Fruit fly (Drosophila melanogaster): Measurements from ENCODE around the gene CG5068.
A peak's percentile ranks its signal among the peaks of the same experiment; 100 is the strongest.

CG5068 gene

DNA sequence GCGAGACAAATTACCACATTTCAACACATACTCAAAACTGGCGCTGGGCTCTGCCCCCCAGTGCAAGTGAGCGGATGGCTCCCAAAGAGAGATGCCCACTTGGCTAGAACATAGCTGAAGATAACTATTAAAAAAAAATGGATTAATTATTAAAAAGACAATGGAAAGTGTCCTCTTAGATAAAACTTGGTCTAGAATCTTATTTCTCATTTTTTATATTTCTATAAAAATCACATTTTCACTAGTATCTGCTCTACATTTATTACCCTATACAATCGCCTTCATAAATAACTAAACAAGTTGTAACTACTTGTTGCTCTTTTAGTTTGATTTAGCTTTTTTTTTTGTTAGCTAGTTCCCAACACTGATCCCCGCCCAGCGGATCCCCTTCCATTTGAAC, 46.4 kb downstream of the CG5068 start (continued):
- TF ChIP-seq CG16779 (tag; optimal IDR thresholded peaks at IDR 0.05) (no peak), CG31627 (GFP tag; optimal IDR thresholded peaks at IDR 0.05) (peak; percentile 5), Blimp-1 (GFP tag; optimal IDR thresholded peaks at IDR 0.05) (no peak), esn (GFP tag; optimal IDR thresholded peaks at IDR 0.05) (peak; percentile 17), Smox (GFP tag; optimal IDR thresholded peaks at IDR 0.05) (peak; percentile 20), net (GFP tag; optimal IDR thresholded peaks at IDR 0.05) (no peak), cyc (GFP tag; optimal IDR thresholded peaks at IDR 0.05) (no peak), Gug (GFP tag; IDR thresholded peaks at IDR 0.05) (no peak), CG6163 (GFP tag; IDR thresholded peaks at IDR 0.05) (no peak), svp (GFP tag) (peak; percentile 46), Ets96B (tag; optimal IDR thresholded peaks at IDR 0.05) (no peak), vri (GFP tag; optimal IDR thresholded peaks at IDR 0.05) (no peak), lz (GFP tag; optimal IDR thresholded peaks at IDR 0.05) (no peak), topi (GFP tag; optimal IDR thresholded peaks at IDR 0.05) (peak; percentile 23), Hr38 (GFP tag; optimal IDR thresholded peaks at IDR 0.05) (no peak), CG6808 (GFP tag; optimal IDR thresholded peaks at IDR 0.05) (no peak), Sox15 (GFP tag; optimal IDR thresholded peaks at IDR 0.05) (no peak), fkh (GFP tag; optimal IDR thresholded peaks at IDR 0.05) (no peak), CG7368 (GFP tag; optimal IDR thresholded peaks at IDR 0.05) (no peak), CG32006 (GFP tag; optimal IDR thresholded peaks at IDR 0.05) (no peak), CG11294 (GFP tag; IDR thresholded peaks at IDR 0.05) (no peak), CG11762 (GFP tag; optimal IDR thresholded peaks at IDR 0.05; ENCODE audit: insufficient read depth) (no peak), Met (GFP tag; optimal IDR thresholded peaks at IDR 0.05) (peak; percentile 38)

DNA sequence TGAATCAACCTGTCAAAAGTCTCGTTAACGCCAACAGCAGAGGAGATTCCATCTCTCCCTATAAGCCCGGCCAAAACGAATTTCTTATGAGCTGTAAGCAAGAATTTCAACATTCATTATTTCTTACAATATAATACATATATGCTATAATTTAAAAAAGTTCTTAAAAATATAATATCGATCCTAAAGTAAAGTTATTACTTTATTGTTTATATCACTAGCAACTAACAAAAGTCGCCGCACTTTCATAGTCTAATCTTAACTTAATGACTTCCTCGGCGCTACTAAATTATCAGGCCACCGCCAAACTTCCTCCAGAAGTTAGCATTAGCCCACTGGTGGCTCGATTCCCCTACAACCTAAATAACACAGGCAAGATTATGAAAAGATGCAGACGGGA, 47.0 kb downstream of the CG5068 start:
- TF ChIP-seq CG3032 (tag; optimal IDR thresholded peaks at IDR 0.05) = peak; percentile 47
- TF ChIP-seq CG6276 (GFP tag; optimal IDR thresholded peaks at IDR 0.05) = no peak
- TF ChIP-seq lz (GFP tag; optimal IDR thresholded peaks at IDR 0.05) = peak; percentile 58
- peak; percentile 2 for TF ChIP-seq fd59A (GFP tag; optimal IDR thresholded peaks at IDR 0.05)
- peak; percentile 26 for TF ChIP-seq Sox14 (GFP tag; optimal IDR thresholded peaks at IDR 0.05)
- TF ChIP-seq CG11762 (GFP tag; optimal IDR thresholded peaks at IDR 0.05; ENCODE audit: insufficient read depth) = peak; percentile 23
- TF ChIP-seq ss (GFP tag; optimal IDR thresholded peaks at IDR 0.05) = peak in 1 of 2 experiments; percentile 45
- peak; percentile 39 for TF ChIP-seq CG10669 (GFP tag; optimal IDR thresholded peaks at IDR 0.05)
- TF ChIP-seq Sox15 (GFP tag; optimal IDR thresholded peaks at IDR 0.05) = peak; percentile 27
- peak; percentile 76 for TF ChIP-seq svp (GFP tag)
- no peak for TF ChIP-seq Eip93F (GFP tag; optimal IDR thresholded peaks at IDR 0.05)
- no peak for TF ChIP-seq CG7368 (GFP tag; optimal IDR thresholded peaks at IDR 0.05)
- no peak for TF ChIP-seq CG8119 (GFP tag; IDR thresholded peaks at IDR 0.05)
- peak; percentile 12 for TF ChIP-seq vri (GFP tag; optimal IDR thresholded peaks at IDR 0.05)
- TF ChIP-seq CG31627 (GFP tag; optimal IDR thresholded peaks at IDR 0.05) = peak; percentile 38
- TF ChIP-seq CG4318 (GFP tag; optimal IDR thresholded peaks at IDR 0.05) = no peak
- TF ChIP-seq Met (GFP tag; optimal IDR thresholded peaks at IDR 0.05) = peak; percentile 51
- peak; percentile 26 for TF ChIP-seq CG32006 (GFP tag; optimal IDR thresholded peaks at IDR 0.05)
- peak; percentile 59 for TF ChIP-seq CG3919 (GFP tag; optimal IDR thresholded peaks at IDR 0.05)
- peak; percentile 50 for TF ChIP-seq Smox (GFP tag; optimal IDR thresholded peaks at IDR 0.05)
- peak; percentile 43 for TF ChIP-seq Ets96B (tag; optimal IDR thresholded peaks at IDR 0.05)
- TF ChIP-seq CG34406 (GFP tag; optimal IDR thresholded peaks at IDR 0.05) = peak; percentile 41
- TF ChIP-seq Eip75B (GFP tag; optimal IDR thresholded peaks at IDR 0.05) = no peak
- TF ChIP-seq dsx (GFP tag; optimal IDR thresholded peaks at IDR 0.05; ENCODE audit: poor library complexity, severe bottlenecking) = peak; percentile 9
- no peak for TF ChIP-seq Hr4 (GFP tag; optimal IDR thresholded peaks at IDR 0.05)
- peak; percentile 40 for TF ChIP-seq CG10631 (GFP tag; optimal IDR thresholded peaks at IDR 0.05)
- peak; percentile 51 for TF ChIP-seq CG11902 (GFP tag; optimal IDR thresholded peaks at IDR 0.05)
- TF ChIP-seq acj6 (GFP tag; optimal IDR thresholded peaks at IDR 0.05) = peak; percentile 51
- TF ChIP-seq CG6808 (GFP tag; optimal IDR thresholded peaks at IDR 0.05) = peak; percentile 52
- TF ChIP-seq OdsH (GFP tag; optimal IDR thresholded peaks at IDR 0.05) = peak; percentile 57
- TF ChIP-seq eg (GFP tag; IDR thresholded peaks at IDR 0.05) = no peak
- peak; percentile 36 for TF ChIP-seq CG6792 (GFP tag; optimal IDR thresholded peaks at IDR 0.05)
- peak; percentile 80 for TF ChIP-seq Eip78C (GFP tag)
- TF ChIP-seq cyc (GFP tag; optimal IDR thresholded peaks at IDR 0.05) = peak; percentile 48
- no peak for TF ChIP-seq CG16779 (tag; optimal IDR thresholded peaks at IDR 0.05)
- peak; percentile 10 for TF ChIP-seq pdm3 (GFP tag; optimal IDR thresholded peaks at IDR 0.05)
- no peak for TF ChIP-seq spab (GFP tag; optimal IDR thresholded peaks at IDR 0.05)
- TF ChIP-seq Ets21C (GFP tag; optimal IDR thresholded peaks at IDR 0.05) = peak; percentile 24
- TF ChIP-seq Hr39 (GFP tag; optimal IDR thresholded peaks at IDR 0.05) = peak; percentile 36
- peak; percentile 39 for TF ChIP-seq topi (GFP tag; optimal IDR thresholded peaks at IDR 0.05)
- TF ChIP-seq Gug (GFP tag; IDR thresholded peaks at IDR 0.05) = no peak

Measured in whole organism, prepupa.